Worm (Caenorhabditis elegans) whole organism, L2 larva: ENCODE measurements around the gene kdin-1.

Source experiments
- C34F6.9 ChIP-seq: fragments of 150-350 bp; optimal IDR thresholded peaks from 2 replicates; lab custom pipeline; 2014; ENCODE audit warnings: missing biosample characterization, missing genetic modification characterization
- F13H6.1 ChIP-seq: sonication (generic microtip); optimal IDR thresholded peaks from 2 replicates; lab custom pipeline; 2016; ENCODE audit warnings: missing genetic modification characterization, missing compliant biosample characterization
- R02D3.7 ChIP-seq: fragments of 150-350 bp; optimal IDR thresholded peaks from 2 replicates; lab custom pipeline; 2014; ENCODE audit warnings: missing biosample characterization, missing genetic modification characterization
- Y55F3AM.14 ChIP-seq: fragments of 200-800 bp; sonication (Bioruptor generic); optimal IDR thresholded peaks from 2 replicates; lab custom pipeline; 2018; ENCODE audit warnings: mild to moderate bottlenecking, missing genetic modification characterization, missing compliant biosample characterization
- ZK546.5 ChIP-seq: sonication (generic microtip); optimal IDR thresholded peaks from 2 replicates; lab custom pipeline; 2017; ENCODE audit warnings: missing biosample characterization, missing genetic modification characterization
- alr-1 ChIP-seq: fragments of 150-350 bp; optimal IDR thresholded peaks from 2 replicates; lab custom pipeline; 2014; ENCODE audit warnings: missing biosample characterization, missing genetic modification characterization
- aly-2 ChIP-seq: fragments of 150-350 bp; optimal IDR thresholded peaks from 2 replicates; lab custom pipeline; 2014; ENCODE audit warnings: missing biosample characterization, missing genetic modification characterization
- ama-1 ChIP-seq: fragments of 150-350 bp; optimal IDR thresholded peaks from 2 replicates; lab custom pipeline; 2018; ENCODE audit warnings: inconsistent platforms
- blmp-1 ChIP-seq: sonication (generic microtip); optimal IDR thresholded peaks from 2 replicates; lab custom pipeline; 2017; ENCODE audit warnings: missing genetic modification characterization, mild to moderate bottlenecking, missing compliant biosample characterization, antibody characterized with exemption, moderate library complexity; ENCODE audit not compliant: insufficient read depth
- ceh-16 ChIP-seq: fragments of 150-350 bp; optimal IDR thresholded peaks from 2 replicates; lab custom pipeline; 2014; ENCODE audit warnings: missing biosample characterization, missing genetic modification characterization
- ceh-82 ChIP-seq: fragments of 150-350 bp; optimal IDR thresholded peaks from 2 replicates; lab custom pipeline; 2014; ENCODE audit warnings: missing biosample characterization, missing genetic modification characterization
- crh-2 ChIP-seq: sonication (generic microtip); optimal IDR thresholded peaks from 2 replicates; lab custom pipeline; 2017; ENCODE audit warnings: missing biosample characterization, missing genetic modification characterization
- dmd-4 ChIP-seq: sonication (generic microtip); optimal IDR thresholded peaks from 2 replicates; lab custom pipeline; 2017; ENCODE audit warnings: missing biosample characterization, missing genetic modification characterization
- egl-27 ChIP-seq: sonication (generic microtip); optimal IDR thresholded peaks from 3 replicates; lab custom pipeline; 2017; ENCODE audit warnings: missing biosample characterization, missing genetic modification reagents, missing genetic modification characterization
- elt-1 ChIP-seq: fragments of 150-350 bp; optimal IDR thresholded peaks from 2 replicates; lab custom pipeline; 2014; ENCODE audit warnings: missing biosample characterization, missing genetic modification characterization
- elt-3 ChIP-seq: sonication (generic microtip); optimal IDR thresholded peaks from 2 replicates; lab custom pipeline; 2017; ENCODE audit warnings: missing biosample characterization, missing genetic modification characterization
- fos-1 ChIP-seq: fragments of 150-350 bp; optimal IDR thresholded peaks from 2 replicates; lab custom pipeline; 2014; ENCODE audit warnings: missing biosample characterization, missing genetic modification characterization
- gmeb-1 ChIP-seq: fragments of 150-350 bp; optimal IDR thresholded peaks from 2 replicates; lab custom pipeline; 2014; ENCODE audit warnings: missing biosample characterization, missing genetic modification characterization
- lin-11 ChIP-seq: fragments of 150-350 bp; sonication (generic microtip); optimal IDR thresholded peaks from 2 replicates; lab custom pipeline; 2014; ENCODE audit warnings: missing biosample characterization, missing genetic modification characterization, inconsistent platforms, mixed read lengths
- lin-13 ChIP-seq: fragments of 150-350 bp; optimal IDR thresholded peaks from 2 replicates; lab custom pipeline; 2014; ENCODE audit warnings: missing biosample characterization, missing genetic modification reagents, missing genetic modification characterization
- lin-39 ChIP-seq: fragments of 150-350 bp; optimal IDR thresholded peaks from 2 replicates; lab custom pipeline; 2014; ENCODE audit warnings: missing biosample characterization, missing genetic modification reagents, missing genetic modification characterization
- lsy-2 ChIP-seq, 2 experiments: fragments of 150-350 bp in 1 of 2; sonication (generic microtip) in 1 of 2; optimal IDR thresholded peaks; 2 replicates each; lab custom pipeline; 2014 to 2017; ENCODE audit warnings: missing biosample characterization in 2 of 2, missing genetic modification characterization in 2 of 2
- mab-5 ChIP-seq: fragments of 150-350 bp; optimal IDR thresholded peaks from 2 replicates; lab custom pipeline; 2014; ENCODE audit warnings: missing biosample characterization, missing genetic modification characterization
- mbf-1 ChIP-seq: sonication (generic microtip); optimal IDR thresholded peaks from 2 replicates; lab custom pipeline; 2017; ENCODE audit warnings: missing biosample characterization, missing genetic modification characterization
- mdl-1 ChIP-seq, 2 experiments: fragments of 150-350 bp in 1 of 2; sonication (generic microtip) in 1 of 2; optimal IDR thresholded peaks; 2 replicates each; lab custom pipeline; 2017; ENCODE audit warnings: missing biosample characterization in 2 of 2, missing genetic modification characterization in 2 of 2
- nhr-10 ChIP-seq: sonication (generic microtip); optimal IDR thresholded peaks from 2 replicates; lab custom pipeline; 2017; ENCODE audit warnings: missing biosample characterization, missing genetic modification characterization
- nhr-11 ChIP-seq: fragments of 150-350 bp; optimal IDR thresholded peaks from 2 replicates; lab custom pipeline; 2014; ENCODE audit warnings: missing biosample characterization, missing genetic modification characterization
- nhr-12 ChIP-seq: fragments of 150-350 bp; optimal IDR thresholded peaks from 2 replicates; lab custom pipeline; 2014; ENCODE audit warnings: missing biosample characterization, missing genetic modification characterization
- nhr-129 ChIP-seq: fragments of 150-350 bp; optimal IDR thresholded peaks from 2 replicates; lab custom pipeline; 2014; ENCODE audit warnings: missing biosample characterization, missing genetic modification characterization
- nhr-21 ChIP-seq: fragments of 150-350 bp; optimal IDR thresholded peaks from 2 replicates; lab custom pipeline; 2014; ENCODE audit warnings: missing biosample characterization, missing genetic modification characterization
- nhr-23 ChIP-seq: fragments of 150-350 bp; optimal IDR thresholded peaks from 2 replicates; lab custom pipeline; 2014; ENCODE audit warnings: missing biosample characterization, missing genetic modification reagents, missing genetic modification characterization
- nhr-237 ChIP-seq: fragments of 150-350 bp; optimal IDR thresholded peaks from 2 replicates; lab custom pipeline; 2014; ENCODE audit warnings: missing biosample characterization, missing genetic modification characterization
- nhr-25 ChIP-seq: fragments of 150-350 bp; sonication (generic microtip); optimal IDR thresholded peaks from 3 replicates; lab custom pipeline; 2014; ENCODE audit warnings: missing biosample characterization, missing genetic modification characterization
- nhr-6 ChIP-seq: fragments of 150-350 bp; optimal IDR thresholded peaks from 2 replicates; lab custom pipeline; 2014; ENCODE audit warnings: missing biosample characterization, missing genetic modification characterization
- nhr-77 ChIP-seq: fragments of 150-350 bp; optimal IDR thresholded peaks from 2 replicates; lab custom pipeline; 2014; ENCODE audit warnings: missing biosample characterization, missing genetic modification characterization
- peb-1 ChIP-seq: fragments of 150-350 bp; optimal IDR thresholded peaks from 2 replicates; lab custom pipeline; 2014; ENCODE audit warnings: missing biosample characterization, missing genetic modification characterization
- sem-4 ChIP-seq: fragments of 150-350 bp; optimal IDR thresholded peaks from 2 replicates; lab custom pipeline; 2014; ENCODE audit warnings: missing biosample characterization, missing genetic modification reagents, missing genetic modification characterization
- skn-1 ChIP-seq: sonication (generic microtip); optimal IDR thresholded peaks from 2 replicates; lab custom pipeline; 2017; ENCODE audit warnings: missing biosample characterization, missing genetic modification characterization
- sma-3 ChIP-seq: sonication (generic microtip); optimal IDR thresholded peaks from 2 replicates; lab custom pipeline; 2016; ENCODE audit warnings: missing genetic modification reagents, missing genetic modification characterization, missing compliant biosample characterization
- sma-9 ChIP-seq, 2 experiments: fragments of 150-350 bp in 1 of 2; sonication (generic microtip) in 1 of 2; optimal IDR thresholded peaks; 2 replicates each; lab custom pipeline; 2014 to 2016; ENCODE audit warnings: missing genetic modification characterization in 2 of 2, mild to moderate bottlenecking in 1 of 2, missing biosample characterization in 1 of 2, missing compliant biosample characterization in 1 of 2, missing genetic modification reagents in 1 of 2, moderate library complexity in 1 of 2
- snpc-4 ChIP-seq: fragments of 150-350 bp; optimal IDR thresholded peaks from 2 replicates; lab custom pipeline; 2014; ENCODE audit warnings: missing biosample characterization, missing genetic modification characterization
- unc-39 ChIP-seq: fragments of 150-350 bp; optimal IDR thresholded peaks from 2 replicates; lab custom pipeline; 2014; ENCODE audit warnings: missing biosample characterization, missing genetic modification characterization
- unc-55 ChIP-seq: fragments of 150-350 bp; sonication (generic microtip); optimal IDR thresholded peaks from 3 replicates; lab custom pipeline; 2014; ENCODE audit warnings: missing biosample characterization, missing genetic modification reagents, missing genetic modification characterization
- unc-62 ChIP-seq: fragments of 150-350 bp; optimal IDR thresholded peaks from 2 replicates; lab custom pipeline; 2014; ENCODE audit warnings: missing biosample characterization, missing genetic modification reagents, missing genetic modification characterization
- zag-1 ChIP-seq: fragments of 150-350 bp; optimal IDR thresholded peaks from 2 replicates; lab custom pipeline; 2014; ENCODE audit warnings: missing biosample characterization, missing genetic modification characterization
- ztf-1 ChIP-seq: fragments of 200-800 bp; sonication (Bioruptor generic); conservative IDR thresholded peaks from 2 replicates; pipeline ENCODE4 v1.3.6; 2022; ENCODE audit warnings: missing genetic modification characterization, missing compliant biosample characterization
- ztf-11 ChIP-seq: sonication (generic microtip); optimal IDR thresholded peaks from 2 replicates; lab custom pipeline; 2017; ENCODE audit warnings: missing biosample characterization, missing genetic modification characterization
- ztf-4 ChIP-seq: fragments of 150-350 bp; optimal IDR thresholded peaks from 2 replicates; lab custom pipeline; 2014; ENCODE audit warnings: missing biosample characterization, missing genetic modification characterization

Gene kdin-1

ce11 chrIV:11082153-11082552 lies 43.7 kb downstream of the kdin-1 start, which contains the start of gene let-70:
Gene let-70 (minus strand): TSS chrIV:11082253.
- TF ChIP-seq unc-62 (GFP tag; lab: Kevin White, UChicago): no peak
- TF ChIP-seq nhr-10 (tag; lab: Kevin White, UChicago): no peak
- TF ChIP-seq snpc-4: no peak
- TF ChIP-seq nhr-21: no peak
- no peak for TF ChIP-seq lin-13 (GFP tag; lab: Kevin White, UChicago)
- no peak for TF ChIP-seq ztf-1 (GFP tag; lab: Robert Waterston, UW)
- peak; percentile 12 for TF ChIP-seq nhr-129 (tag; lab: Kevin White, UChicago)
- TF ChIP-seq nhr-77 (tag; lab: Kevin White, UChicago): no peak

- TF ChIP-seq R02D3.7 (tag; lab: Kevin White, UChicago) (no peak), crh-2 (tag; lab: Kevin White, UChicago) (peak; percentile 91), unc-62 (GFP tag; lab: Kevin White, UChicago) (peak; percentile 21), nhr-21 (peak; percentile 96), ceh-16 (tag; lab: Kevin White, UChicago) (no peak), nhr-12 (tag; lab: Kevin White, UChicago) (no peak), nhr-237 (tag; lab: Kevin White, UChicago) (no peak), aly-2 (no peak), ama-1 (peak; percentile 90), dmd-4 (tag; lab: Kevin White, UChicago) (no peak), unc-55 (GFP tag; lab: Kevin White, UChicago) (peak; percentile 94), alr-1 (tag; lab: Kevin White, UChicago) (peak; percentile 62), lsy-2 (tag; optimal IDR thresholded peaks at IDR 0.05; lab: Kevin White, UChicago) (peak; percentile 76 to 94), nhr-129 (tag; lab: Kevin White, UChicago) (peak; percentile 98), nhr-77 (tag; lab: Kevin White, UChicago) (no peak), nhr-11 (tag; lab: Kevin White, UChicago) (no peak), F13H6.1 (tag; lab: Kevin White, UChicago) (peak; percentile 97), skn-1 (tag; lab: Kevin White, UChicago) (peak; percentile 3), mdl-1 (tag; optimal IDR thresholded peaks at IDR 0.05; lab: Kevin White, UChicago) (peak; percentile 61 to 84), ztf-11 (tag; lab: Kevin White, UChicago) (no peak), ceh-82 (tag; lab: Kevin White, UChicago) (peak; percentile 60), snpc-4 (peak; percentile 62), mab-5 (tag; lab: Kevin White, UChicago) (peak; percentile 93), ztf-4 (tag; lab: Kevin White, UChicago) (peak; percentile 91), mbf-1 (tag; lab: Kevin White, UChicago) (no peak), nhr-10 (tag; lab: Kevin White, UChicago) (no peak), sma-9 (GFP tag; optimal IDR thresholded peaks at IDR 0.05; lab: Kevin White, UChicago) (peak; percentile 92), sma-9 (tag; optimal IDR thresholded peaks at IDR 0.05; lab: Kevin White, UChicago) (no peak), blmp-1 (tag; lab: Kevin White, UChicago) (peak; percentile 92), zag-1 (peak; percentile 99), fos-1 (tag; lab: Kevin White, UChicago) (peak; percentile 85), peb-1 (tag; lab: Kevin White, UChicago) (no peak), ztf-1 (GFP tag; lab: Robert Waterston, UW) (no peak), gmeb-1 (tag; lab: Kevin White, UChicago) (peak; percentile 64), nhr-25 (tag; lab: Kevin White, UChicago) (peak; percentile 94), C34F6.9 (tag; lab: Kevin White, UChicago) (peak; percentile 99), Y55F3AM.14 (GFP tag; lab: Kevin White, UChicago) (peak; percentile 83), sma-3 (GFP tag; lab: Kevin White, UChicago) (peak; percentile 91), lin-39 (tag; lab: Kevin White, UChicago) (peak; percentile 25), ZK546.5 (tag; lab: Kevin White, UChicago) (peak; percentile 44), nhr-23 (tag; lab: Kevin White, UChicago) (peak; percentile 42), elt-3 (tag; lab: Kevin White, UChicago) (no peak), elt-1 (tag; lab: Kevin White, UChicago) (no peak), lin-13 (GFP tag; lab: Kevin White, UChicago) (peak; percentile 86), egl-27 (tag; lab: Kevin White, UChicago) (peak; percentile 93), lin-11 (peak; percentile 94), unc-39 (tag; lab: Kevin White, UChicago) (peak; percentile 27), nhr-6 (peak; percentile 95), sem-4 (tag; lab: Kevin White, UChicago) (peak; percentile 96)
Measured at ce11 chrIV:11082789-11083235, 44.4 kb downstream of the kdin-1 start.
